Fruit fly (Drosophila melanogaster): Measurements from ENCODE around the gene CG42752.

CG42752 gene

DNA sequence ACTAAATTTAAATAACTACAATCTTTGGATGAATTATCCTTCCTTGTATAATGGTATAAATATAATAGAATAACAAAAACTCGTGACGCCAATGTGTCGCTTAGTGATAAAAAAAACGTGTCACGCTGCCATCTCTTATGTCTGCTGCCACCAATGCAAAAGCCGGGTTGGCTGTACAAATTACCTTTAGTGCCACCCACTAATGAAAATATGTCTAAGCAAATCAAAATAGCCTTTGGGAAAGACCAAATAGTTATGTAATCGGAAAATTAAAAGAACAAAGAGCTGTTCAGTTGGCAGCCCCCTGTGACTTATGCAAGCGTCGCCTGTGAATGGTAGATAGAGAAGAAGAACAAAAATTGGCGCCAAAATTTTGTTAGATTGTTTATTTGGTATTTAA lies 50.5 kb downstream of the CG42752 start, which contains the start of gene CG10336 (continued):
- no peak for TF ChIP-seq caup (GFP tag; optimal IDR thresholded peaks at IDR 0.05; ENCODE audit: severe bottlenecking)
- TF ChIP-seq yki (optimal IDR thresholded peaks at IDR 0.05), result peak; percentile 49
- no peak for TF ChIP-seq nom (GFP tag; optimal IDR thresholded peaks at IDR 0.05)
- no peak for TF ChIP-seq tx (GFP tag; optimal IDR thresholded peaks at IDR 0.05)
- TF ChIP-seq CG7357 (GFP tag; IDR thresholded peaks at IDR 0.05), result no peak
- no peak for TF ChIP-seq CG17361 (GFP tag; IDR thresholded peaks at IDR 0.05)
- no peak for TF ChIP-seq ab (GFP tag; optimal IDR thresholded peaks at IDR 0.05)
- TF ChIP-seq CG11723 (GFP tag; optimal IDR thresholded peaks at IDR 0.05), result no peak
- peak; percentile 93 for TF ChIP-seq E2f1 (GFP tag; IDR thresholded peaks at IDR 0.05)
- no peak for TF ChIP-seq CG3065 (GFP tag; optimal IDR thresholded peaks at IDR 0.05)
- no peak for TF ChIP-seq CG3407 (GFP tag; optimal IDR thresholded peaks at IDR 0.05)
- TF ChIP-seq Ets65A (GFP tag), result no peak
- TF ChIP-seq CG9727 (GFP tag; optimal IDR thresholded peaks at IDR 0.05), result no peak
- no peak for TF ChIP-seq tgo (GFP tag; IDR thresholded peaks at IDR 0.05)
- no peak for TF ChIP-seq jigr1 (GFP tag; IDR thresholded peaks at IDR 0.05)
- no peak for TF ChIP-seq cato (GFP tag; optimal IDR thresholded peaks at IDR 0.05; ENCODE audit: borderline replicate concordance)
- no peak for TF ChIP-seq Stat92E (GFP tag; optimal IDR thresholded peaks at IDR 0.05)
- no peak for TF ChIP-seq Fer2 (tag; optimal IDR thresholded peaks at IDR 0.05)
- TF ChIP-seq Ets97D (GFP tag; optimal IDR thresholded peaks at IDR 0.05), result peak; percentile 9
- no peak for TF ChIP-seq Nf-YC (tag; optimal IDR thresholded peaks at IDR 0.05)
- no peak for TF ChIP-seq pita (GFP tag; optimal IDR thresholded peaks at IDR 0.05)
- TF ChIP-seq Scr (GFP tag; IDR thresholded peaks at IDR 0.05; ENCODE audit: partially characterized antibody), result peak; percentile 61
- TF ChIP-seq Oaz (GFP tag; IDR thresholded peaks at IDR 0.05), result no peak
- no peak for TF ChIP-seq fd3F (GFP tag; optimal IDR thresholded peaks at IDR 0.05)
- TF ChIP-seq CG16815 (GFP tag; optimal IDR thresholded peaks at IDR 0.05), result no peak
- TF ChIP-seq D19A (tag; optimal IDR thresholded peaks at IDR 0.05), result no peak
- TF ChIP-seq grn (GFP tag; optimal IDR thresholded peaks at IDR 0.05), result no peak
- no peak for TF ChIP-seq NC2α (GFP tag; optimal IDR thresholded peaks at IDR 0.05)
- TF ChIP-seq CG6175 (GFP tag; IDR thresholded peaks at IDR 0.05), result no peak
- TF ChIP-seq CG10209 (GFP tag; optimal IDR thresholded peaks at IDR 0.05), result no peak
- no peak for TF ChIP-seq Antp (GFP tag; optimal IDR thresholded peaks at IDR 0.05)
- TF ChIP-seq Dref (GFP tag; IDR thresholded peaks at IDR 0.05), result peak; percentile 34; the same call in 1 of the 2 replicates
- TF ChIP-seq stwl (tag; optimal IDR thresholded peaks at IDR 0.05), result no peak
- TF ChIP-seq kni (GFP tag; optimal IDR thresholded peaks at IDR 0.05), result no peak
- TF ChIP-seq tup (GFP tag; optimal IDR thresholded peaks at IDR 0.05), result no peak
- TF ChIP-seq chm (GFP tag; IDR thresholded peaks at IDR 0.05), result no peak
- TF ChIP-seq CG34224 (GFP tag; IDR thresholded peaks at IDR 0.05; ENCODE audit: partially characterized antibody), result peak; percentile 47
- no peak for TF ChIP-seq CG10431 (GFP tag; optimal IDR thresholded peaks at IDR 0.05)

All from whole organism, embryonic.